Worm (Caenorhabditis elegans): ENCODE results near the gene F13A2.4.

Gene F13A2.4

DNA sequence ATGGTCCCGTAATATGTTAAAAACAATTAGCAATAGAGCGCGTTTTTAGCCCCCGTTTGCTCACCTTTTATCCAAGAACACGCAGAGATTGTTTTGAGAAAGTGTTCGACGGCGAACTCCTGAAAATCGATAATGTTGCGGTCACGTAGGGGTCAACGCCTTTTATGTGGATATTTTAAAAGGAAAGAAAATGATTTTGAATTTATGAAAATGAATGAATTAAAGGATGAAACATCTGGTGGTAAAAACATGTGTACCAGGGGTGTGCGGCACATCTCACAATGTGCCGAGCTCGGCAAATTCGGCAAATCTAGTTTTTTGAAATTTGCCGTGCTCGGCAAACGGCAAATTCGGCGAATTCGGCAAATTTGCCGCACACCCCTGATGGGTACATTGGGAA lies at the start of gene F13A2.4:
Gene F13A2.4, minus strand, starts transcription at position 101 of the 400 bp plus-strand sequence.
- TF ChIP-seq W03F9.2 (tag; optimal IDR thresholded peaks at IDR 0.05), result no peak
- TF ChIP-seq him-1 (tag; optimal IDR thresholded peaks at IDR 0.05), result no peak
- no peak for TF ChIP-seq dao-5 (tag; optimal IDR thresholded peaks at IDR 0.05)

DNA sequence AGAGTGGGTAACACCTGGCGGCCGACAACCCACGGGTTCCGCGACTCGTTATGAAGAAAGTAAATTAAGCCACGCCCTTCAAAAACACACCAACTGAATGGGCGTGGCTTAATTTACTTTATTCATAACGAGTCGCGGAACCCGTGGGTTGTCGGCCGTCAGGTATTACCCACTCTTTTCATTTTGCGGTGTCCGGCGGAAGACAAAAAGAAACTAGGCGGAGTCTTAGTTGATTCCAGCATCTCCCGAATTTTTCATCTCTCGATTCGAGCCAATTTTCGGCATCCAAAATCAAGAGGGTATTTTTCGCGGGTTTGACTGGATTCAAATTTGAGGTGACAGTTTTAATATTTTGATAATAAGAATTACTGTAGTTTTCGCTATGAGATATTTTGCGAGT lies 47.6 kb upstream of the F13A2.4 start:
- TF ChIP-seq dao-5 (tag; optimal IDR thresholded peaks at IDR 0.05) (no peak), W03F9.2 (tag; optimal IDR thresholded peaks at IDR 0.05) (no peak), him-1 (tag; optimal IDR thresholded peaks at IDR 0.05) (no peak)

DNA sequence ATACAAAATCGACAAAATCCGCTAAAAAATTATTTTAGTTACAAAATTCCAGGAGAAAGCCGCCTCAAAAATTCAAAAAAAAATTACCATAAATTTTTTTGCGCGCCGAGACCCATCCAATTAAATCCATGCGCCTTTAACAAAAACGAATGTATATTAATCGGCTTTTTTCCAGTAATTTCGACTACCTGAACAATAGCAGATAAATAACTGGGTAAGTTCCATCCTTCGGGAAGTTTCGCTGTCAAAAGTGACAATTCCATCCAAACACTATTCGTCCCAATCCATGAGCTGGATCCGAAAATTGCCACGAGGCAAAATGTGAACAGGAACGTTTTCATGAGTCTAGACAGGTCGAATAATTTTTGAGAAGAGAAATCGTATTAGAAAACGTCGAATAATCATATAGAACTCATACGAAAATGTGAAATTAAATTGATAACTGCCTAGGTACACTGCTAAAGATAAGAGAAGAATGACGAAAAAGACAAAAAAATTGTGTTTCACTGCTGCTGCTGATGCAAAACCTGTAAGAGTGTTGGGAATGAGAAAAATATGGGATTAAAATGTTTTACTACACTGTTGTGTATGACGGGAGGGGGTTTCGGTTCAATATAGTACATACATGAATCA lies 42.8 kb upstream of the F13A2.4 start, which contains the start of gene rft-1:
Gene rft-1, minus strand, starts transcription at position 475 of the 633 bp plus-strand sequence.
- no peak for TF ChIP-seq him-1 (tag; optimal IDR thresholded peaks at IDR 0.05)
- TF ChIP-seq W03F9.2 (tag; optimal IDR thresholded peaks at IDR 0.05), result no peak
- TF ChIP-seq dao-5 (tag; optimal IDR thresholded peaks at IDR 0.05), result no peak

DNA sequence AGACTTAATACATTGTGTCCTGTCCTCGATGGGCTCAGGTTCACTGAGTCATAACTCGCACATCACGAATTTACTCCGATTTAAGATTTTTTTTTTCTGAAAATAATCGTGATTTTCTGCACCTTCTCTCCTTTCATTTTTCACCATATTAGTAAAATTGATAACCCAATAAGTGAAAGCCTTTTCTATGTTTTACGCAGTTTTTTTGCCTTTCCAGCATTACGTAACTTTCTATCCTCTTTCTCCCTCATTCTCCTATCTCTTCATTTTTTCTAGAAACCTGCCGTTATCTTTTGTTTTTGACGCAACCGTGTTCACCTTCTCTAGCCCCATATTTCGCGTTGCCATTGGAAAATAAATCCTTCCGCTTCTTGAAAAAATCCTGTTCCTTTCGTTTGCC lies 37.2 kb upstream of the F13A2.4 start:
- TF ChIP-seq him-1 (tag; optimal IDR thresholded peaks at IDR 0.05) (no peak), W03F9.2 (tag; optimal IDR thresholded peaks at IDR 0.05) (no peak), dao-5 (tag; optimal IDR thresholded peaks at IDR 0.05) (no peak)

DNA sequence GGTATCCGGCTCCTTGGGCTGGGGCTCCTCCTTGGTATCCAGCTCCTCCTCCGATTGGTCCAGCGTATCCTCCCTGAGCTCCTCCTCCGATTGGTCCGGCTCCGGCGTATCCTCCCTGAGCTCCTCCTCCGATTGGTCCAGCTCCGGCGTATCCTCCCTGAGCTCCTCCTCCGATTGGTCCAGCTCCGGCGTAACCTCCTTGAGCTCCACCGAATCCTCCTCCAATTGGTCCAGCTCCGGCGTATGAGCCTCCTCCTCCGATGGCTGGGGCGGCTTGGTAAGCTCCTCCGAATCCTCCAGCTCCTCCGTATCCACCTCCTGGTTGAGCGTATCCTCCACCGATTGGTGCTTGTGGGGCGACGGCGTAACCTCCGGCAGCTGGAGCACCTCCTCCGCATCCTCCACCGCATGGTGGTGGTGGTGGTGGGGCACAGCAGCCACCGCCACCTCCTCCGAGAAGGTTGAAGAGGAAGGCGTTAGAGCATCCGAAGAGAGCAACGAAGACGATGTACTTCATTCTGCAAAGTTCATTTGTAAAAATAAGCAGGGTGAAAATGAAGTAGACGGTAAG lies 35.5 kb upstream of the F13A2.4 start, which contains the start of gene Y47D7A.13:
Gene Y47D7A.13, minus strand, starts transcription at position 517 of the 571 bp plus-strand sequence.
- TF ChIP-seq dao-5 (tag; optimal IDR thresholded peaks at IDR 0.05), result no peak
- TF ChIP-seq W03F9.2 (tag; optimal IDR thresholded peaks at IDR 0.05), result no peak
- TF ChIP-seq him-1 (tag; optimal IDR thresholded peaks at IDR 0.05), result no peak

DNA sequence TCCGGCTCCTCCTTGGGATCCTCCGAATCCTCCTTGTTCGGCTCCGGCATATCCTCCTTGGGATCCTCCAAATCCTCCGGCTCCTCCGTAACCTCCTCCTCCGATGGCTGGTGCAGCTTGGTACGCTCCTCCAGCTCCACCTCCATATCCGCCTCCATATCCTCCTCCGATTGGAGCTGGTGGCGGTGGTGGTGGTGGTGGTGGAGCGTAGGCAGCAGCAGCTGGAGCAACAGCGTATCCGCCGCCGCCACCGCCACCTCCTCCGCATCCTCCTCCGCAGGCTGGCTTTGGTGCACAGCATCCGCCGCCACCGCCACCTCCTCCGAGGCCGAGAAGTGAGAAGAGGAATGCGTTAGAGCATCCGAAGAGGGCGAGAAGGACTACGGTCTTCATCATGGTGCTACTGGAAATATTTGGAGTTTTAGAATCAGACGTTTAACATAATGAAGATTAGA lies 32.8 kb upstream of the F13A2.4 start, which contains the start of gene Y47D7A.15:
Gene Y47D7A.15, minus strand, starts transcription at position 405 of the 455 bp plus-strand sequence.
- no peak for TF ChIP-seq W03F9.2 (tag; optimal IDR thresholded peaks at IDR 0.05)
- no peak for TF ChIP-seq dao-5 (tag; optimal IDR thresholded peaks at IDR 0.05)
- no peak for TF ChIP-seq him-1 (tag; optimal IDR thresholded peaks at IDR 0.05)

DNA sequence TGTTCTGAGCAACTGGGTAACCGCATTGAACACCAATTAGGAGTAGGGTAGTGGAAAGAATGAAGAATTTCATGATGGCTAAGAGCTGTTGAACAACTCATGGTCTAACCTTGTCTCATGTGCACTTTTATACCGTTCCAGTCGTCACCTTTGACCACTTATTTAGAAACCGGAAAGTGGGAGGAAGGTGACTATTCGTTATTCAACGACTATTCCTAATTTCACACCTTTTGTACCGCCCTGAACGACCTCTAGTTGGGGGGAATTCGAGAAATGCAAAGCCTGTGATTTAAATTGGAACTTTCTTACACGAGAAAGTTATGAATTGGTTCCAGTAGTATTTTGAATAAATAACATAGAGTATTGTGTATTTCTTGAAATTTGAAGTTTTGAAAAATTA lies 29.6 kb upstream of the F13A2.4 start, which contains the start of gene Y47D7A.12:
Gene Y47D7A.12, minus strand, starts transcription at position 101 of the 400 bp plus-strand sequence.
- no peak for TF ChIP-seq dao-5 (tag; optimal IDR thresholded peaks at IDR 0.05)
- TF ChIP-seq him-1 (tag; optimal IDR thresholded peaks at IDR 0.05), result no peak
- TF ChIP-seq W03F9.2 (tag; optimal IDR thresholded peaks at IDR 0.05), result no peak

DNA sequence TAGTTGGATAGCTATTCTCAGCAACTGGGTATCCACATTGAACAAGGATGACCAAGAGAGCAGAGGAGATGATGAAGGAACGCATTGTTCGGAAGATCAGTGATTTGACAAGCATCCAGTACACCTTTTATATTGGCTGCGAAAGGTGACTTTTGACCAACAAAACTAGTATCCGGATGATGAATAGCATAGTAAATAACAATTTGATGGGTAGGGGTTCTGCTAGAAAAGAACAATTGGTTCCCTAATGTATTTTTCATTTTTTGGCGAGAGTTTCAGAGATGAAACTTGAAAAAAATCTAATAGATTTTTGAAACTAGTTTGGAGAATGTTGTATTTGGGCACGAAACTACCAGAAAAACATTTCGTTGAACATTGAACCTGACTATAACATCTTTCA lies 28.2 kb upstream of the F13A2.4 start, which contains the start of gene Y47D7A.11:
Gene Y47D7A.11, minus strand, starts transcription at position 101 of the 400 bp plus-strand sequence.
- TF ChIP-seq dao-5 (tag; optimal IDR thresholded peaks at IDR 0.05), result no peak
- no peak for TF ChIP-seq him-1 (tag; optimal IDR thresholded peaks at IDR 0.05)
- no peak for TF ChIP-seq W03F9.2 (tag; optimal IDR thresholded peaks at IDR 0.05)

DNA sequence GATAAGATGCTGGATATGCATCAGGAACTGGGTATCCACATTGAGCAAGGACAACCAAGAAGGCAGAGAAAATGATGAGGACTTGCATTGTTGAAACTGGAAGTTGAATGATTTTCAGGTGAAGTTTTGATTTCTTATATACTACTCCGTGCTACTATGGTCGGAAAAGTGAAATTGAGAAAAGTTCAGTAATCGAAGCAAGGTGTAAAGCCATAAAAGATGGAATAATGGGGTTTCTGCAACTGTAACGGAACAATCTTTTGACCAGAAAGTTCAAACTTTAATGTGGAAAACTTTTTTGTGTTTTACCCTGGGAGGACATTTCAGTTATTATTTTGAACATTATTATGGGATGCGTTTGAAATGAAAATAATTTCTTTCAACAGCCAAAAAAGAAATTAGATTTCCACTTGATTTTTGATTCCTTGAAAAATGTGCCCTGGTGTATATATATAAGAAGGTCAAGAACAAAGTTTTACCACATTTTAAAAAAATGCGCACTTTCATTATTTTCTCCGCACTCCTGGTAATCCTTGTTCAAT lies 23.9 kb upstream of the F13A2.4 start, which contains the start of the genes Y47D7A.9 and Y47D7A.19:
Gene Y47D7A.9, minus strand, starts transcription at position 101 of the 542 bp plus-strand sequence.
Gene Y47D7A.19, plus strand, starts transcription at position 492 of the 542 bp plus-strand sequence.
- TF ChIP-seq dao-5 (tag; optimal IDR thresholded peaks at IDR 0.05), result no peak
- TF ChIP-seq him-1 (tag; optimal IDR thresholded peaks at IDR 0.05), result no peak
- TF ChIP-seq W03F9.2 (tag; optimal IDR thresholded peaks at IDR 0.05), result no peak

DNA sequence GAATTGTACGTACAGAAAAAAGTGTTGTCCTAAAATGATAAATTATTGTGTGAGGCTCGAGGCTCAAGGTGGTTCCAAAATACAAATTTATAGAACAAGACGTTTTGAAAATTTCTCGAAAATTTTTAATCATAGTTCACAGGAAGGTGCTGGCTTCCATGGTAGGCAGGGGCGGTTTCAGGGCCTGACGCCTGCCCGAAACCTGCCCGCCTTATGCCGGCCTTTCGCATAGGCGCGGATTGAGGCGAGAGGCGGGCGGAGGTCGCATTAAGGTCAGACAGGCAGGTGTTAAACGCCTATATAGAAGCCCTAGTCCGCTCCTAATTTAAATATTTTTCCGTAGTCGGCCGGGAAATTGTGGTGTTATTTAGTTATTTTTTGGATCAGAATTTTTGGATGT lies 23.1 kb upstream of the F13A2.4 start:
- TF ChIP-seq W03F9.2 (tag; optimal IDR thresholded peaks at IDR 0.05), result no peak
- no peak for TF ChIP-seq dao-5 (tag; optimal IDR thresholded peaks at IDR 0.05)
- TF ChIP-seq him-1 (tag; optimal IDR thresholded peaks at IDR 0.05), result no peak

DNA sequence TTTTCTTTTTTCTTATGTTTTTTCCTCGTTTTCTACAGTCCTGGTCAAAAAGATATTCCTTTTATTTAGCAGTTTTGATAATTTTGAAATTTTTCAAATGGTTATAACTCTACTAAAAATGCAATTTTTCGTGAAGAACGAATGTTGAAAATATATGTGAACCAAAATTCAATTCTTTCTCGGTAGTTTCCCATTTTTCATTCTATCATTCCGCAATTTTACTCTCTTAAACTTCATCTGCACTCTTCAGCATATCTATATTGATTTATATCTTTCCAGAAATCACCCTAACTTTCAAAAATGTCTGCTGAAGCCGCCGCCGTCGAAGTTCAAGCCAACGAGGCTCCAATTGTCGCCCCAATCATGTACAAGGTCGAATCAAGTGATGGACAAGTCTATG lies 22.1 kb upstream of the F13A2.4 start, which contains the start of gene skr-7:
Gene skr-7, plus strand, starts transcription at position 301 of the 400 bp plus-strand sequence.
- no peak for TF ChIP-seq W03F9.2 (tag; optimal IDR thresholded peaks at IDR 0.05)
- no peak for TF ChIP-seq him-1 (tag; optimal IDR thresholded peaks at IDR 0.05)
- no peak for TF ChIP-seq dao-5 (tag; optimal IDR thresholded peaks at IDR 0.05)

DNA sequence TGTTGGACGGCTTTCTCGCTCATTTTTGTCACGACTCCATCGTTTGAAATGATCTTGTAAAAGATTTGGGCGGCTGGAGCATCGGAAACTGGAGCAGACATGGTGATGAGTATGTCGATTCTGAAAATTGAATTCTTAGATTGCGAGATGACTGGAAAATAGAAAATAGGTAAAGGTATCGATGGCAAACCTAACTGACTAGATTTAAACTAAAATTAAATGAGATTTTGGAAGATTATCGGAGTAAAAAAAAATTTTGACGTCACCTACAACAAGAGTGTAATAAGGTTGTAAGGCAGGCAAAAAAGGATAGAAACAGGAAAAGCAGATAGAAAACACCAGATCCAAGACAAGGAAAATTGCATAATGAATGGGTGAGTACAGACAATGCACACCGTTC lies 21.5 kb upstream of the F13A2.4 start, which contains the start of gene skr-14:
Gene skr-14, minus strand, starts transcription at position 101 of the 400 bp plus-strand sequence.
- TF ChIP-seq dao-5 (tag; optimal IDR thresholded peaks at IDR 0.05) (no peak), W03F9.2 (tag; optimal IDR thresholded peaks at IDR 0.05) (no peak), him-1 (tag; optimal IDR thresholded peaks at IDR 0.05) (no peak)

DNA sequence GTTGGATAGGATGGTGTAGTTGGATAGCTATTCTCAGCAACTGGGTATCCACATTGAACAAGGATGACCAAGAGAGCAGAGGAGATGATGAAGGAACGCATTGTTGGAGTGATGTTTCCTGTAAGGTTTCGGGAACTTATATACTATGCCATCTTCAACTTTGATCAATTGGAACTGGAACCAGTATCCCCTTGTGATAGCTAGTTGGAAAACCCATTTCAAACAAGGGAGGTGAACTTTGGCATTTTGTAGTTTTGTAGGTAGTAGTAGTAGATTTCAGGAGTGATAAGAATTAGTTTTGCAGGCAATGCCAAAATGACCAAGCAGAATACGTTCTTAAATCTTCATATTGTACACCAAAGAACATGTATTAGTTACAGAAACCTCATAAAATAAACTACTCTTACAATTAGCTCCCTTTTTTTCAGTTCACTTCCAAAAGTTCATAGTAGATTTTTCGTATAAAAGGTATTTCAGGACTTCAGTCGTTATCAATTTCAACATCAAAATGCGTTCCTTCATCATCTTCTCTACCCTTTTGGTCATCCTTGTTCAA lies 19.8 kb upstream of the F13A2.4 start, which contains the start of the genes Y47D7A.7 and Y47D7A.2:
Gene Y47D7A.7, minus strand, starts transcription at position 101 of the 556 bp plus-strand sequence.
Gene Y47D7A.2, plus strand, starts transcription at position 506 of the 556 bp plus-strand sequence.
- TF ChIP-seq dao-5 (tag; optimal IDR thresholded peaks at IDR 0.05) (no peak), W03F9.2 (tag; optimal IDR thresholded peaks at IDR 0.05) (no peak), him-1 (tag; optimal IDR thresholded peaks at IDR 0.05) (no peak)
